Worm (Caenorhabditis elegans) whole organism, midembryonic: Measurements from ENCODE around the gene R03H10.2.

ENCODE experiments used
- klf-2 ChIP-seq: fragments of 200-800 bp; sonication (Bioruptor generic); conservative IDR thresholded peaks from 2 replicates; pipeline ENCODE4 v1.3.6; 2022; ENCODE audit warnings: missing genetic modification reagents, missing genetic modification characterization, missing compliant biosample characterization
- med-1 ChIP-seq: sonication (generic microtip); optimal IDR thresholded peaks from 2 replicates; lab custom pipeline; 2017; ENCODE audit warnings: missing genetic modification characterization, mild to moderate bottlenecking, missing compliant biosample characterization, antibody characterized with exemption, missing genetic modification reagents; ENCODE audit not compliant: insufficient read depth
- ref-1 ChIP-seq: fragments of 200-800 bp; sonication (Bioruptor generic); conservative IDR thresholded peaks from 2 replicates; pipeline ENCODE4 v1.3.6; 2022; ENCODE audit warnings: missing genetic modification reagents, missing genetic modification characterization, missing compliant biosample characterization
- tab-1 ChIP-seq: fragments of 200-800 bp; sonication (Bioruptor generic); IDR thresholded peaks from 2 replicates; pipeline ENCODE4 v1.3.6; 2022; ENCODE audit warnings: missing genetic modification characterization, missing compliant biosample characterization
- ztf-29 ChIP-seq: fragments of 200-800 bp; sonication (Bioruptor generic); IDR thresholded peaks from 2 replicates; pipeline ENCODE4 v1.3.6; 2022; ENCODE audit warnings: missing genetic modification reagents, missing genetic modification characterization, missing compliant biosample characterization

R03H10.2 gene

DNA sequence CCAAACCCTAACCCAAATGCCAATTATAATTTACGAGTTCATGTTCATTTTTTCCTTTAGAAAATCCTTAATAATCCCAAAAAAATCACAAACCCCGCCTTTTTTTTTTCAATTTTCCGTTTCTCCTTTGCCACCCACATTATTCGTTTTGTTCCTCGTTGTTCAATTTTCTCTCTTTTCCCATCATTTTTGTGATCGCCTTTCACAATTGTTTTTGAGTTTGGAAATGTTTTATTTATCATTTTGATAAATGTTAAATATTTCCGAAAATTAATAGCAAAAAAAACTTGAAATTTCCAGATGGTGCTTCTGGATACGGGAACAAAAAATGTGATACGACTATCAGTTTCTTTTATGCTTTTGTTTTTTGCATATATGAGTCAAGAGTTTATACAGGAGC is 59.7 kb downstream of the R03H10.2 start, which contains the start of gene F31D5.2:
Gene F31D5.2 (plus strand): TSS at position 301 of the 400 bp plus-strand sequence.
- TF ChIP-seq ref-1 (GFP tag; lab: Robert Waterston, UW) (no peak), tab-1 (GFP tag; lab: Robert Waterston, UW) (no peak), ztf-29 (no peak), klf-2 (GFP tag; lab: Robert Waterston, UW) (no peak), med-1 (GFP tag; lab: Kevin White, UChicago) (no peak)
